Fruit fly (Drosophila melanogaster) whole organism, larva: Measurements from ENCODE around the gene CG43156.

ENCODE experiments used
- noc ChIP-seq: fragments of 200-800 bp; sonication (Bioruptor generic); optimal IDR thresholded peaks from 3 replicates; lab custom pipeline; 2019; ENCODE audit warnings: missing biosample characterization, mild to moderate bottlenecking, missing genetic modification characterization, moderate library complexity

CG43156 gene

dm6 chrX:11885356-11885755, 21.3 kb downstream of the CG43156 start:
- TF ChIP-seq noc (tag; lab: Kevin White, UChicago), result peak; percentile 64

DNA sequence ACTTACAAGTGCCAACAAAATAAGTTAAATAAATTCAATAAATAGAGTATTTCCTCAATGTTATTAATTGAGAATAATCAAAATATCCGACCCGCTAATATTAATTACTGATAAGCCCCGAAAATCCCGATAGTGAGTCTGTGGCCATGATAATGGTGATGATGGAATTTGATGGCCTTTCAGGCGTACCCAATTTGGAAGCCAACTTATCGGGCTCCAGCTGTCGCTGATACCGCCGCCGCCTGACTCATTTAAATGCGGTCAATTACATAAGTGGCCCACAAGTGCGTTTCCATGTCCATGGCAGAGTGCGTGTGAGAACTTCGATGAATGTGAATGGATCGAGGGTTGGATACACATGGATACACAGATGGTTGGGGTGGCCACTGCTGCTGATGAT, 22.5 kb downstream of the CG43156 start:
- no peak for TF ChIP-seq noc (tag; lab: Kevin White, UChicago)

dm6 chrX:11882447-11882846, 24.2 kb downstream of the CG43156 start:
- TF ChIP-seq noc (tag; lab: Kevin White, UChicago), result no peak

DNA sequence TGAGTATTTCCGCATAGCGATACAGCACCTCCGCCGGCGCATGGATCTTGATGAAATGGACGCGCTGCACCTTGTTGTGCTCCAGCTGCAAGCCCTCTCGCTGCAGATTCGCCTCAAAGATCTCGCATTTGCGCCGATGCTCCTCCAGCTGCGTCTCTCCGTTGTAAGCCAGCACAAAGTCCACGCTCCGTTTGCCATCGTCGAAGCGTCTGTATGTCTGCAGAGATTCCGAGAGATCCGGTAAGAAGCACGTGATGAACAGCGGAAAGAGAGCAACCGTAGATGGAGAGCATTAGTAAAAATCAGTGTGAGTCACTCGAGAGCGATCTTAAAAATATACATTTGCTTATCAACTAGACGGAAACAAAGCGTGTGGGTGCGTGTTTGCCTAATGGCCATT, 25.0 kb downstream of the CG43156 start:
- no peak for TF ChIP-seq noc (tag; lab: Kevin White, UChicago)

- TF ChIP-seq noc (tag; lab: Kevin White, UChicago), result no peak
Observed at dm6 chrX:11877165-11877564, 29.5 kb downstream of the CG43156 start, which contains the start of gene CG10352. CG10352 (minus strand) TSS chrX:11877168.

DNA sequence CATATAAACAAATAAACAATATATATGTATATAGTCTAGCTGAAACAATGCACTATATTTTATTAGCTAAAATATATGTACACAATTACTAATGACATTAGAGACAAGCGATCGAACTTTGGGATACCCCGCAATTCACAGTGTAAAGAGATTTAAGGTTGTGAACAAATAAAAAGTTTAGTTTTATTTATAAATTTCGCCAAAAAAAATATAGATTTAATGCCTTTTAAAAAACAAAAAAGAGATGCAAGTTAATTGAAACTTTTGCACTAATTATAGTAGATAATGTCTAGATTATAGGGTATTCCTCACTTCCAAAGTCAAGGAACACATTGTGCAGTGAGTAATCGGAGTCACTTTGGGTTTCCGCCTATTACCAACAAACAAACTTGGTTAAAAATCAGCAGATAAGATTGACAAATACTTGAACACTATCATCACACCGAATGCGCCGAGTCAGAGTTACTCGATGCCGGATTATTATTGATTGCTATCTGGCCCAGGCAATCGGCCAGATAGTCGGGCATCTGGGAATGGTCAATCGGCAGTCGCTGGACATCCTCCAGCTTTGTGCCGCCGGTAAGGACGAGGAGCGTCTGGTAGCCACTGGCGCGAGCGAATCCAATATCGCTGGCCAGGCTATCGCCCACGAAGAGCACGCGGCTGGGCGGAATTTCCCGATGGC, 31.4 kb downstream of the CG43156 start:
- TF ChIP-seq noc (tag; lab: Kevin White, UChicago), result peak; percentile 40

DNA sequence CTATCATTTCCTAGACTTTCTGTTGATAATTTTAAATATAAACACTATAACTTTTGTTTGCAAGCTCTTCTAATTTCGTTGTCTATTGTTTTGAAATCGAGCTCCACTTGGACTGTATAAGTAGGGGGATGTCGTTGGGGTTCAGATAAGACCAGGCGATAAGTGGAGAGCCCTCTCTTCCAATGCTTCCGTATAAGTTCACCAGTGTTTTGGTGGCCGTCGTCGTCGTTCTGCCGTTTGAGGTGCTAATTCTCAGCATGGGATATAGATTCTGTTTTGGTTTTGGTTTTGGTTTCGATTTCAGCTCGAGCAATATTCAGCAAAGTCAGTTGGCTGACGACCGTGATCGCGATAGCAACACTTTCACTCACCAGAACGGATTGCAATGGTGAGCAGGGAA, 33.6 kb downstream of the CG43156 start, which contains the start of gene CG15739:
CG15739 (plus strand) TSS at position 204 of the 400 bp plus-strand sequence.
- no peak for TF ChIP-seq noc (tag; lab: Kevin White, UChicago)

DNA sequence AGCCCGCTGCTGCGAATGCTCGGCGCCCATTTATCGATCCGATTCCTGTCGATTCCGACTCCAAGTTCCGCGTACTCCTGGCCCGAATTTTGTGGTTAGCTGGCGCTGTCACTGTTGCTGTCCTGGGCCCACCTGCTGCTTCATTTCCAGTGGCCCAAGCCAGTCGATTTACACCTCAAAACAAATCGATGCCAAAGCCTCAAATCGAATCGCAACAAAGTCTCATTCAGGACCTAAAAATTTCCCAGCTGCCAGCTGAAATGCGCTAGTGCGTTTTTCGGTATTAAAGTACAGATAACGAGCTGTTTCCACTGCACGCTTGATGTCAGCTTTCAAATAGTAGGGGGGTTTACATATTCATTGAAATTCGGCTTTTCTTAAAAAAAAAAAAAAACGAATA, 34.2 kb downstream of the CG43156 start, which contains the start of gene BORCS5:
BORCS5 (minus strand) TSS at position 263 of the 400 bp plus-strand sequence.
- no peak for TF ChIP-seq noc (tag; lab: Kevin White, UChicago)

- no peak for TF ChIP-seq noc (tag; lab: Kevin White, UChicago)
Observed at dm6 chrX:11868866-11869265, 37.8 kb downstream of the CG43156 start, which contains the start of the genes Nrd1 and CG1847. Nrd1 (minus strand) TSS chrX:11868893. CG1847 (plus strand) TSS chrX:11869170.

- TF ChIP-seq noc (tag; lab: Kevin White, UChicago), result no peak
Observed at dm6 chrX:11858439-11858813, 48.2 kb downstream of the CG43156 start.

dm6 chrX:11857522-11858438, 48.9 kb downstream of the CG43156 start:
- peak; percentile 77 for TF ChIP-seq noc (tag; lab: Kevin White, UChicago)

- no peak for TF ChIP-seq noc (tag; lab: Kevin White, UChicago)
Observed at dm6 chrX:11856867-11857266, 49.8 kb downstream of the CG43156 start.
